Fruit fly (Drosophila melanogaster) whole organism, embryonic: ENCODE data around the gene PAN3.

Experiments used
- CG31441 ChIP-seq: fragments of 200-800 bp; sonication (Bioruptor generic); IDR thresholded peaks from 2 replicates; pipeline ENCODE4 v1.3.6; 2022; ENCODE audit warnings: missing biosample characterization, missing genetic modification characterization
- CG33213 ChIP-seq: fragments of 200-800 bp; sonication (Bioruptor generic); optimal IDR thresholded peaks from 3 replicates; lab custom pipeline; 2016; ENCODE audit warnings: missing biosample characterization, missing genetic modification characterization
- CG5180 ChIP-seq: fragments of 200-800 bp; sonication (Bioruptor generic); optimal IDR thresholded peaks from 3 replicates; lab custom pipeline; 2017; ENCODE audit warnings: missing biosample characterization, missing genetic modification characterization, mild to moderate bottlenecking, moderate library complexity, missing genetic modification reagents
- CG6854 ChIP-seq: fragments of 200-800 bp; sonication (Bioruptor generic); optimal IDR thresholded peaks from 3 replicates; lab custom pipeline; 2017; ENCODE audit warnings: missing biosample characterization, mild to moderate bottlenecking, missing genetic modification characterization
- Camta ChIP-seq: fragments of 200-800 bp; sonication (Bioruptor generic); optimal IDR thresholded peaks from 2 replicates; lab custom pipeline; 2016; ENCODE audit warnings: missing biosample characterization, missing genetic modification characterization
- Hmr ChIP-seq: fragments of 200-800 bp; sonication (Bioruptor generic); optimal IDR thresholded peaks from 3 replicates; lab custom pipeline; 2017; ENCODE audit warnings: mild to moderate bottlenecking, missing biosample characterization, missing genetic modification reagents, missing genetic modification characterization
- NFAT ChIP-seq: fragments of 200-800 bp; sonication (Bioruptor generic); IDR thresholded peaks from 2 replicates; pipeline ENCODE4 v1.3.6; 2022; ENCODE audit warnings: missing biosample characterization, missing genetic modification characterization
- dan ChIP-seq: fragments of 200-800 bp; sonication (Bioruptor generic); IDR thresholded peaks from 2 replicates; pipeline ENCODE4 v1.3.6; 2022; ENCODE audit warnings: missing biosample characterization, missing genetic modification characterization
- kay ChIP-seq: fragments of 200-800 bp; sonication (Bioruptor generic); optimal IDR thresholded peaks from 2 replicates; lab custom pipeline; 2016; ENCODE audit warnings: missing biosample characterization, missing genetic modification characterization
- psq ChIP-seq: fragments of 200-800 bp; sonication (Bioruptor generic); optimal IDR thresholded peaks from 2 replicates; lab custom pipeline; 2017; ENCODE audit warnings: missing biosample characterization, missing genetic modification characterization

DNA sequence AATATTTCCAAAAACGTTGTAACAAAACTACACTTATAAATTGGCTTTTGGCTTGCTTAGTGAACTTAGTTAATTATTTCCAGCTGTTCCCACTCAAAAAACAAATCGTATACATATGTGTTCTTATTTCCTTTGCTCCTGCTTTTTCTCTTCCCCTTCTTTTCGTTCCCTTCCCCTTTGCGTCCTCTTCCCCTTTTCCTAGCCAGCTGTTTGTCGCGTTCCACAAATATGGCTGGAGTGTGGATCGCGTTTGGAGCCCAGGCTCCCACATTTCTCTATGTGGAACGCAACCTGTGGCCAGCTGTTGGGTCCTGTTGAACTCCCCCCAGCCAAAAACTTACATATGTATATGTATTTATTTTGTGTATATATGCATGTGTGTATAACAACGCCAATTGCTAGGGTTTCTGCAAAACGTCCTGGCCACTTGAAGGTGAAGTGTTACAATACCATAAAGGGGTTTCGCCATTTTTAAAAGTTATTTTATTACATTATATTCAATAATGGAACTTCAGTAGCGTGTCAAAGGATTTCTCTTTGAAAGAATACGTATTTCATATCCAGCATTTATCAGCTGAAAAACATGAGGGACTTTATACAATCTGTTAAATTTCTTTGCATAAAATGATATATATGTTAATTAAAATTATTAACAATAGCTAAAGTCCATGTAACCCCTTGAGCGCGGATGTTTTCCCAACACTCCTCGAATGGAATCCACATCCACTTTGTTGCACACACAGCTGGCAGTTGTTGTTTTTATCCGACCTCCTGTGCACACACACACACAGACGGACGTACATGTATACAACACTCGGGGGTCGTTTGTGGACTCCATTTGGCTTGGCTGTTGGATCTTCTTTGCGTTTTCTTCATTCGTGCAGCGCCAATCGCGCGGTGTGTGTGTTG, 996 bp downstream of the PAN3 start:
- no peak for TF ChIP-seq CG31441 (GFP tag; lab: Robert Waterston, UW)
- no peak for TF ChIP-seq dan (GFP tag; lab: Robert Waterston, UW)
- TF ChIP-seq CG6854 (GFP tag; lab: Kevin White, UChicago) = no peak
- no peak for TF ChIP-seq kay (GFP tag; lab: Kevin White, UChicago)
- TF ChIP-seq CG33213 = no peak
- TF ChIP-seq Camta = no peak
- TF ChIP-seq psq (GFP tag; lab: Kevin White, UChicago) = peak; percentile 20
- no peak for TF ChIP-seq Hmr (GFP tag; lab: Kevin White, UChicago)
- no peak for TF ChIP-seq NFAT (GFP tag; lab: Robert Waterston, UW)
- TF ChIP-seq CG5180 (GFP tag; lab: Kevin White, UChicago) = no peak
